Worm (Caenorhabditis elegans): ENCODE measurements around the gene F46B6.2.

- TF ChIP-seq aptf-2 (GFP tag; conservative IDR thresholded peaks at IDR 0.05), result no peak
- no peak for TF ChIP-seq F33H1.4 (GFP tag; IDR thresholded peaks at IDR 0.05)
- TF ChIP-seq lin-40 (tag; optimal IDR thresholded peaks at IDR 0.05), result no peak
- peak; percentile 47; the same call in 1 of the 2 replicates for TF ChIP-seq B0336.3 (GFP tag; IDR thresholded peaks at IDR 0.05)
- TF ChIP-seq lsy-27 (tag; optimal IDR thresholded peaks at IDR 0.05; ENCODE audit: borderline replicate concordance, insufficient read depth), result no peak
- no peak for TF ChIP-seq F39B2.1 (GFP tag; IDR thresholded peaks at IDR 0.05)
- TF ChIP-seq dpff-1 (tag; optimal IDR thresholded peaks at IDR 0.05), result no peak
- TF ChIP-seq dpl-1 (GFP tag; optimal IDR thresholded peaks at IDR 0.05), result no peak
- TF ChIP-seq ets-4 (GFP tag; optimal IDR thresholded peaks at IDR 0.05), result no peak
- no peak; the same call in 1 of the 2 replicates for TF ChIP-seq lin-26 (GFP tag; IDR thresholded peaks at IDR 0.05)
- no peak for TF ChIP-seq nhr-179 (tag; optimal IDR thresholded peaks at IDR 0.05)
Measured at ce11 chrV:9786721-9787131, 14.6 kb downstream of the F46B6.2 start, which contains the start of gene F46B6.6.
